Fruit fly (Drosophila melanogaster): Measurements from ENCODE around the gene CG16713.

CG16713 gene

dm6 chr2L:3693805-3694204 lies 1.4 kb downstream of the CG16713 start, which contains the start of gene Acp24A4:
Acp24A4 (minus strand) TSS chr2L:3693905.
- no peak for TF ChIP-seq psq (optimal IDR thresholded peaks at IDR 0.05)
- TF ChIP-seq ttk (optimal IDR thresholded peaks at IDR 0.05), result no peak
- TF ChIP-seq Myc (optimal IDR thresholded peaks at IDR 0.05), result no peak
- TF ChIP-seq Sin3A (optimal IDR thresholded peaks at IDR 0.05), result no peak
- no peak for TF ChIP-seq h (optimal IDR thresholded peaks at IDR 0.05)

dm6 chr2L:3693082-3693481 lies 2.1 kb downstream of the CG16713 start, which contains the start of gene CG3513:
CG3513 (minus strand) TSS chr2L:3693182.
- no peak for TF ChIP-seq insv (optimal IDR thresholded peaks at IDR 0.05)
- no peak for TF ChIP-seq Sin3A (optimal IDR thresholded peaks at IDR 0.05)
- TF ChIP-seq h (optimal IDR thresholded peaks at IDR 0.05), result no peak
- no peak for TF ChIP-seq ttk (optimal IDR thresholded peaks at IDR 0.05)
- no peak for TF ChIP-seq psq (optimal IDR thresholded peaks at IDR 0.05)
- TF ChIP-seq Myc (optimal IDR thresholded peaks at IDR 0.05), result no peak

- no peak for TF ChIP-seq psq (optimal IDR thresholded peaks at IDR 0.05)
- no peak for TF ChIP-seq h (optimal IDR thresholded peaks at IDR 0.05)
- no peak for TF ChIP-seq ttk (optimal IDR thresholded peaks at IDR 0.05)
- TF ChIP-seq Myc (optimal IDR thresholded peaks at IDR 0.05), result no peak
- no peak for TF ChIP-seq Sin3A (optimal IDR thresholded peaks at IDR 0.05)
- no peak for TF ChIP-seq insv (optimal IDR thresholded peaks at IDR 0.05)
Observed at dm6 chr2L:3692466-3692865, 2.7 kb downstream of the CG16713 start, which contains the start of gene CG16704. CG16704 (minus strand) TSS chr2L:3692587.

- TF ChIP-seq Myc (optimal IDR thresholded peaks at IDR 0.05) (no peak), insv (optimal IDR thresholded peaks at IDR 0.05) (no peak), Sin3A (optimal IDR thresholded peaks at IDR 0.05) (no peak), psq (optimal IDR thresholded peaks at IDR 0.05) (no peak), ttk (optimal IDR thresholded peaks at IDR 0.05) (no peak), h (optimal IDR thresholded peaks at IDR 0.05) (no peak)
Observed at dm6 chr2L:3685139-3685851, 9.9 kb downstream of the CG16713 start.

dm6 chr2L:3682489-3682888 lies 12.7 kb downstream of the CG16713 start:
- TF ChIP-seq Sin3A (optimal IDR thresholded peaks at IDR 0.05) (no peak), insv (optimal IDR thresholded peaks at IDR 0.05) (no peak), ttk (optimal IDR thresholded peaks at IDR 0.05) (no peak), Myc (optimal IDR thresholded peaks at IDR 0.05) (no peak), h (optimal IDR thresholded peaks at IDR 0.05) (no peak)

dm6 chr2L:3681338-3681737 lies 13.9 kb downstream of the CG16713 start:
- TF ChIP-seq insv (optimal IDR thresholded peaks at IDR 0.05) (no peak), Sin3A (optimal IDR thresholded peaks at IDR 0.05) (no peak), psq (optimal IDR thresholded peaks at IDR 0.05) (no peak), ttk (optimal IDR thresholded peaks at IDR 0.05) (no peak), Myc (optimal IDR thresholded peaks at IDR 0.05) (no peak), h (optimal IDR thresholded peaks at IDR 0.05) (no peak)

dm6 chr2L:3675770-3676169 lies 19.4 kb downstream of the CG16713 start:
- TF ChIP-seq h (optimal IDR thresholded peaks at IDR 0.05) (no peak), insv (optimal IDR thresholded peaks at IDR 0.05) (no peak), ttk (optimal IDR thresholded peaks at IDR 0.05) (no peak), Sin3A (optimal IDR thresholded peaks at IDR 0.05) (no peak), Myc (optimal IDR thresholded peaks at IDR 0.05) (no peak), psq (optimal IDR thresholded peaks at IDR 0.05) (no peak)

- TF ChIP-seq psq (optimal IDR thresholded peaks at IDR 0.05), result no peak
- no peak for TF ChIP-seq Sin3A (optimal IDR thresholded peaks at IDR 0.05)
- TF ChIP-seq insv (optimal IDR thresholded peaks at IDR 0.05), result no peak
- TF ChIP-seq h (optimal IDR thresholded peaks at IDR 0.05), result no peak
- no peak for TF ChIP-seq Myc (optimal IDR thresholded peaks at IDR 0.05)
- no peak for TF ChIP-seq ttk (optimal IDR thresholded peaks at IDR 0.05)
Observed at dm6 chr2L:3670481-3670880, 24.7 kb downstream of the CG16713 start, which contains the start of gene Sfp24Bc. Sfp24Bc (minus strand) TSS chr2L:3670581.

- TF ChIP-seq ttk (optimal IDR thresholded peaks at IDR 0.05), result no peak
- no peak for TF ChIP-seq h (optimal IDR thresholded peaks at IDR 0.05)
- no peak for TF ChIP-seq Myc (optimal IDR thresholded peaks at IDR 0.05)
- no peak for TF ChIP-seq psq (optimal IDR thresholded peaks at IDR 0.05)
- TF ChIP-seq insv (optimal IDR thresholded peaks at IDR 0.05), result no peak
- TF ChIP-seq Sin3A (optimal IDR thresholded peaks at IDR 0.05), result no peak
Observed at dm6 chr2L:3669675-3670074, 25.5 kb downstream of the CG16713 start, which contains the start of gene Sfp24Bb. Sfp24Bb (minus strand) TSS chr2L:3669775.

- TF ChIP-seq h (optimal IDR thresholded peaks at IDR 0.05), result no peak
- TF ChIP-seq ttk (optimal IDR thresholded peaks at IDR 0.05), result no peak
- TF ChIP-seq Sin3A (optimal IDR thresholded peaks at IDR 0.05), result no peak
Observed at dm6 chr2L:3669034-3669433, 26.2 kb downstream of the CG16713 start, which contains the start of gene Sfp24Bd. Sfp24Bd (minus strand) TSS chr2L:3669134.

dm6 chr2L:3668451-3668850 lies 26.8 kb downstream of the CG16713 start, which contains the start of gene Sfp24Ba:
Sfp24Ba (minus strand) TSS chr2L:3668551.
- no peak for TF ChIP-seq Sin3A (optimal IDR thresholded peaks at IDR 0.05)
- TF ChIP-seq psq (optimal IDR thresholded peaks at IDR 0.05), result no peak
- TF ChIP-seq Myc (optimal IDR thresholded peaks at IDR 0.05), result no peak
- TF ChIP-seq ttk (optimal IDR thresholded peaks at IDR 0.05), result no peak
- no peak for TF ChIP-seq insv (optimal IDR thresholded peaks at IDR 0.05)
- no peak for TF ChIP-seq h (optimal IDR thresholded peaks at IDR 0.05)

- TF ChIP-seq Sin3A (optimal IDR thresholded peaks at IDR 0.05) (no peak), h (optimal IDR thresholded peaks at IDR 0.05) (no peak), Myc (optimal IDR thresholded peaks at IDR 0.05) (no peak), ttk (optimal IDR thresholded peaks at IDR 0.05) (no peak), psq (optimal IDR thresholded peaks at IDR 0.05) (no peak), insv (optimal IDR thresholded peaks at IDR 0.05) (no peak)
Observed at dm6 chr2L:3662307-3662795, 32.9 kb downstream of the CG16713 start, which contains the start of gene Drgx. Drgx (plus strand) TSS chr2L:3662745.

All from Kc167 (cell line).